Worm (Caenorhabditis elegans) whole organism, young adult: ENCODE data around the gene F07A11.4.

Source experiments
- B0336.3 ChIP-seq: fragments of 200-800 bp; sonication (Bioruptor generic); IDR thresholded peaks from 2 replicates; pipeline ENCODE4 v1.3.6; 2022; ENCODE audit warnings: missing genetic modification characterization, missing compliant biosample characterization
- C06A6.2 ChIP-seq: fragments of 200-800 bp; sonication (Bioruptor generic); conservative IDR thresholded peaks from 2 replicates; pipeline ENCODE4 v1.3.6; 2022; ENCODE audit warnings: missing genetic modification characterization, missing compliant biosample characterization
- F33H1.4 ChIP-seq: fragments of 200-800 bp; sonication (Bioruptor generic); IDR thresholded peaks from 2 replicates; pipeline ENCODE4 v1.3.6; 2022; ENCODE audit warnings: missing genetic modification reagents, missing genetic modification characterization, missing compliant biosample characterization
- Y56A3A.18 ChIP-seq: fragments of 200-800 bp; sonication (Bioruptor generic); IDR thresholded peaks from 2 replicates; pipeline ENCODE4 v1.3.6; 2022; ENCODE audit warnings: missing genetic modification reagents, missing genetic modification characterization, missing compliant biosample characterization
- Y67H2A.10 ChIP-seq: fragments of 200-800 bp; sonication (Bioruptor generic); conservative IDR thresholded peaks from 2 replicates; pipeline ENCODE4 v1.3.6; 2022; ENCODE audit warnings: missing genetic modification reagents, missing genetic modification characterization, missing compliant biosample characterization
- akir-1 ChIP-seq: fragments of 200-800 bp; sonication (Bioruptor generic); optimal IDR thresholded peaks from 2 replicates; lab custom pipeline; 2018; ENCODE audit warnings: mild to moderate bottlenecking, missing genetic modification characterization, moderate library complexity, missing compliant biosample characterization
- ama-1 ChIP-seq, 3 experiments: fragments of 150-350 bp in 1 of 3; sonication (generic microtip) in 2 of 3; optimal IDR thresholded peaks; 2 replicates each; lab custom pipeline; 2014 to 2018; ENCODE audit warnings: missing biosample characterization in 2 of 3, missing genetic modification characterization in 2 of 3, missing genetic modification reagents in 2 of 3
- aptf-3 ChIP-seq: fragments of 200-800 bp; sonication (Bioruptor generic); IDR thresholded peaks from 2 replicates; pipeline ENCODE4 v1.3.6; 2022; ENCODE audit warnings: missing genetic modification characterization, missing compliant biosample characterization
- atf-7 ChIP-seq: sonication (generic microtip); optimal IDR thresholded peaks from 2 replicates; lab custom pipeline; 2017; ENCODE audit warnings: mild to moderate bottlenecking, missing genetic modification characterization, missing compliant biosample characterization
- attf-5 ChIP-seq: fragments of 200-800 bp; sonication (Bioruptor generic); optimal IDR thresholded peaks from 2 replicates; lab custom pipeline; 2018; ENCODE audit warnings: mild to moderate bottlenecking, missing genetic modification characterization, missing compliant biosample characterization
- bed-1 ChIP-seq: fragments of 200-800 bp; sonication (Bioruptor generic); IDR thresholded peaks from 2 replicates; pipeline ENCODE4 v1.3.6; 2022; ENCODE audit warnings: missing genetic modification reagents, missing genetic modification characterization, missing compliant biosample characterization
- cebp-1 ChIP-seq, 2 experiments: fragments of 200-800 bp in 1 of 2; sonication (Bioruptor generic) in 1 of 2; sonication (generic microtip) in 1 of 2; IDR thresholded peaks in 1 of 2; optimal IDR thresholded peaks in 1 of 2; 2 replicates each; pipeline versions ENCODE4 v1.3.6 to Lab custom; 2017 to 2022; ENCODE audit warnings: missing compliant biosample characterization in 2 of 2, missing genetic modification characterization in 2 of 2, mild to moderate bottlenecking in 1 of 2, missing genetic modification reagents in 1 of 2, moderate library complexity in 1 of 2
- cebp-2 ChIP-seq: fragments of 200-800 bp; sonication (Bioruptor generic); IDR thresholded peaks from 2 replicates; pipeline ENCODE4 v1.3.6; 2022; ENCODE audit warnings: missing genetic modification characterization, missing compliant biosample characterization
- ceh-100 ChIP-seq: fragments of 200-800 bp; sonication (Bioruptor generic); IDR thresholded peaks from 2 replicates; pipeline ENCODE4 v1.3.6; 2022; ENCODE audit warnings: missing genetic modification reagents, missing genetic modification characterization, missing compliant biosample characterization
- ceh-58 ChIP-seq: fragments of 200-800 bp; sonication (Bioruptor generic); IDR thresholded peaks from 2 replicates; pipeline ENCODE4 v1.3.6; 2022; ENCODE audit warnings: missing genetic modification characterization, missing compliant biosample characterization
- die-1 ChIP-seq: sonication (generic microtip); optimal IDR thresholded peaks from 2 replicates; lab custom pipeline; 2016; ENCODE audit warnings: missing genotype, mild to moderate bottlenecking, missing genetic modification characterization, missing compliant biosample characterization
- dpff-1 ChIP-seq: sonication (generic microtip); optimal IDR thresholded peaks from 2 replicates; lab custom pipeline; 2017; ENCODE audit warnings: mild to moderate bottlenecking, missing genetic modification characterization, missing compliant biosample characterization
- dpl-1 ChIP-seq: fragments of 150-350 bp; optimal IDR thresholded peaks from 2 replicates; lab custom pipeline; 2014; ENCODE audit warnings: missing biosample characterization, missing genetic modification reagents, missing genetic modification characterization
- egl-18 ChIP-seq: fragments of 200-800 bp; sonication (Bioruptor generic); IDR thresholded peaks from 2 replicates; pipeline ENCODE4 v1.3.6; 2022; ENCODE audit warnings: missing genetic modification reagents, missing genetic modification characterization, missing compliant biosample characterization
- egl-44 ChIP-seq: fragments of 200-800 bp; sonication (Bioruptor generic); IDR thresholded peaks from 2 replicates; pipeline ENCODE4 v1.3.6; 2022; ENCODE audit warnings: missing genetic modification reagents, missing genetic modification characterization, missing compliant biosample characterization
- egrh-3 ChIP-seq: fragments of 200-800 bp; sonication (Bioruptor generic); IDR thresholded peaks from 2 replicates; pipeline ENCODE4 v1.3.6; 2022; ENCODE audit warnings: missing genetic modification reagents, missing genetic modification characterization, missing compliant biosample characterization
- ets-4 ChIP-seq: fragments of 200-800 bp; sonication (Bioruptor generic); optimal IDR thresholded peaks from 2 replicates; lab custom pipeline; 2018; ENCODE audit warnings: mild to moderate bottlenecking, missing genetic modification characterization, missing compliant biosample characterization
- hmg-1.2 ChIP-seq: fragments of 200-800 bp; sonication (Bioruptor generic); IDR thresholded peaks from 2 replicates; pipeline ENCODE4 v1.3.6; 2022; ENCODE audit warnings: missing genetic modification reagents, missing genetic modification characterization, missing compliant biosample characterization
- hsf-1 ChIP-seq: fragments of 200-800 bp; sonication (Bioruptor generic); IDR thresholded peaks from 2 replicates; pipeline ENCODE4 v1.3.6; 2022; ENCODE audit warnings: missing genetic modification reagents, missing genetic modification characterization, missing compliant biosample characterization
- let-607 ChIP-seq, 2 experiments: fragments of 200-800 bp in 1 of 2; sonication (Bioruptor generic) in 1 of 2; sonication (generic microtip) in 1 of 2; optimal IDR thresholded peaks; 2 replicates each; lab custom pipeline; 2016 to 2018; ENCODE audit warnings: mild to moderate bottlenecking in 2 of 2, missing compliant biosample characterization in 2 of 2, missing genetic modification characterization in 2 of 2, moderate library complexity in 2 of 2, missing genotype in 1 of 2
- lin-35 ChIP-seq, 3 experiments: fragments of 150-350 bp in 2 of 3; sonication (generic microtip) in 1 of 3; optimal IDR thresholded peaks; 2 replicates each; lab custom pipeline; 2014 to 2018; ENCODE audit warnings: missing biosample characterization in 3 of 3, missing genetic modification characterization in 3 of 3, missing genetic modification reagents in 3 of 3
- lin-40 ChIP-seq: sonication (generic microtip); optimal IDR thresholded peaks from 2 replicates; lab custom pipeline; 2016; ENCODE audit warnings: missing genetic modification characterization, mild to moderate bottlenecking, missing compliant biosample characterization, missing genotype, missing genetic modification reagents
- lin-54 ChIP-seq: fragments of 200-800 bp; sonication (Bioruptor generic); optimal IDR thresholded peaks from 2 replicates; lab custom pipeline; 2018; ENCODE audit warnings: mild to moderate bottlenecking, missing genetic modification characterization, missing compliant biosample characterization
- mcd-1 ChIP-seq: fragments of 200-800 bp; sonication (Bioruptor generic); IDR thresholded peaks from 2 replicates; pipeline ENCODE4 v1.3.6; 2022; ENCODE audit warnings: missing genetic modification reagents, missing genetic modification characterization, missing compliant biosample characterization
- mel-28 ChIP-seq: sonication (generic microtip); optimal IDR thresholded peaks from 2 replicates; lab custom pipeline; 2016; ENCODE audit warnings: borderline replicate concordance, mild to moderate bottlenecking, missing genetic modification characterization, missing compliant biosample characterization
- nhr-90 ChIP-seq: sonication (generic microtip); optimal IDR thresholded peaks from 2 replicates; lab custom pipeline; 2016; ENCODE audit warnings: missing genotype, mild to moderate bottlenecking, missing genetic modification characterization, missing compliant biosample characterization
- pha-4 ChIP-seq: fragments of 150-350 bp; sonication (generic microtip); optimal IDR thresholded peaks from 2 replicates; lab custom pipeline; 2014; ENCODE audit warnings: missing biosample characterization, missing genetic modification reagents, missing genetic modification characterization
- repo-1 ChIP-seq: sonication (generic microtip); optimal IDR thresholded peaks from 2 replicates; lab custom pipeline; 2017; ENCODE audit warnings: mild to moderate bottlenecking, missing genetic modification characterization, missing compliant biosample characterization
- snpc-3.4 ChIP-seq: sonication (generic microtip); optimal IDR thresholded peaks from 2 replicates; lab custom pipeline; 2017; ENCODE audit warnings: missing genetic modification characterization, mild to moderate bottlenecking, missing compliant biosample characterization, antibody characterized with exemption, moderate library complexity, missing genotype, missing genetic modification reagents
- snpc-4 ChIP-seq, 5 experiments: fragments of 150-350 bp in 1 of 5; sonication (generic microtip) in 4 of 5; optimal IDR thresholded peaks; 2 replicates each; lab custom pipeline; 2014 to 2018; ENCODE audit warnings: missing genetic modification characterization in 5 of 5, missing biosample characterization in 3 of 5, antibody characterized with exemption in 2 of 5, mild to moderate bottlenecking in 2 of 5, missing compliant biosample characterization in 2 of 5, missing genotype in 2 of 5, moderate library complexity in 2 of 5, missing genetic modification reagents in 1 of 5
- tlf-1 ChIP-seq: fragments of 200-800 bp; sonication (Bioruptor generic); optimal IDR thresholded peaks from 2 replicates; lab custom pipeline; 2018; ENCODE audit warnings: mild to moderate bottlenecking, missing genetic modification characterization, missing compliant biosample characterization
- zfh-2 ChIP-seq: fragments of 200-800 bp; sonication (Bioruptor generic); conservative IDR thresholded peaks from 2 replicates; pipeline ENCODE4 v1.3.6; 2022; ENCODE audit warnings: missing genetic modification reagents, missing genetic modification characterization, missing compliant biosample characterization
- zim-3 ChIP-seq: sonication (generic microtip); optimal IDR thresholded peaks from 2 replicates; lab custom pipeline; 2017; ENCODE audit warnings: mild to moderate bottlenecking, missing genetic modification characterization, moderate library complexity, missing compliant biosample characterization
- ztf-25 ChIP-seq: fragments of 200-800 bp; sonication (Bioruptor generic); IDR thresholded peaks from 2 replicates; pipeline ENCODE4 v1.3.6; 2022; ENCODE audit warnings: missing genetic modification reagents, missing genetic modification characterization, missing compliant biosample characterization
- ztf-28 ChIP-seq: fragments of 200-800 bp; sonication (Bioruptor generic); IDR thresholded peaks from 2 replicates; pipeline ENCODE4 v1.3.6; 2022; ENCODE audit warnings: missing genetic modification reagents, missing genetic modification characterization, missing compliant biosample characterization

The F07A11.4 gene

DNA sequence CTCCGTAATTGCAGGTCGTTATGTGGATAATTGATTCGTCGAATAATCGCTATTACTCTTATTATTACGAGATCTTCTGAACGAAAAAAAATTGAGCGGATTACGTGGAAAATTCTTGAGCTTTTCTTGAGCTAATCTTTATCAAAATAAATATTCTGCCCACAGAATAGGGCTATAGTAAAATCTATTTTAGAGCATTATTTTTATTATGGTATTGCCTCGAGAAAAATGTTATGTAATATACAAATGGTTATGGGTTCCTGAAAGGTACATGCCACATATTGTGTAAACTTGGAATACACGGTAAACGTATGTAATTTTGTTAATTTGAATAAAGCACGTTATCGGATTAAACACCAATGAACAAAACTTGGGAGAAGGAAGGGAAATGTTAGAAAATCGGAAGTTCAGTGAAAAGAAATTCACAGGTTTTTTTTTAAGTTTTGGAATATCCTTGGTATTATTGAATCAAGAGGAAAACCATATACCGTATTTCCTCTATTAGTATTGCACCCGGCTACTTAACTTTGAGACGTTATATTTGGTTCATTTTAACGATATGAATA, 36.5 kb downstream of the F07A11.4 start:
- TF ChIP-seq dpff-1 (no peak), hsf-1 (GFP tag; lab: Robert Waterston, UW) (no peak), ama-1 (optimal IDR thresholded peaks at IDR 0.05; lab: Kevin White, UChicago) (peak; percentile 56), ama-1 (GFP tag; optimal IDR thresholded peaks at IDR 0.05; lab: Kevin White, UChicago) (no peak), cebp-2 (no peak), cebp-1 (GFP tag; IDR thresholded peaks at IDR 0.05; lab: Robert Waterston, UW) (no peak), cebp-1 (tag; optimal IDR thresholded peaks at IDR 0.05; lab: Kevin White, UChicago) (peak; percentile 10), ztf-25 (GFP tag; lab: Robert Waterston, UW) (no peak), egrh-3 (GFP tag; lab: Robert Waterston, UW) (no peak), nhr-90 (no peak), lin-40 (tag; lab: Kevin White, UChicago) (peak; percentile 73), egl-44 (GFP tag; lab: Robert Waterston, UW) (no peak), C06A6.2 (GFP tag; lab: Robert Waterston, UW) (0 out of 2 replicates have a peak, but pooled peaks have one; percentile 9), atf-7 (no peak), zim-3 (no peak), mel-28 (tag; lab: Kevin White, UChicago) (no peak), ztf-28 (no peak), ceh-100 (GFP tag; lab: Robert Waterston, UW) (no peak), hmg-1.2 (GFP tag; lab: Robert Waterston, UW) (0 out of 2 replicates have a peak, but pooled peaks have one; percentile 5), zfh-2 (GFP tag; lab: Robert Waterston, UW) (no peak), pha-4 (tag; lab: Kevin White, UChicago) (no peak), aptf-3 (GFP tag; lab: Robert Waterston, UW) (no peak), bed-1 (GFP tag; lab: Robert Waterston, UW) (no peak), dpl-1 (GFP tag; lab: Kevin White, UChicago) (no peak), ets-4 (GFP tag; lab: Kevin White, UChicago) (no peak), mcd-1 (no peak), Y56A3A.18 (no peak), lin-54 (GFP tag; lab: Kevin White, UChicago) (no peak), akir-1 (GFP tag; lab: Kevin White, UChicago) (no peak), B0336.3 (no peak), die-1 (tag; lab: Kevin White, UChicago) (no peak), egl-18 (GFP tag; lab: Robert Waterston, UW) (no peak), lin-35 (GFP tag; optimal IDR thresholded peaks at IDR 0.05; lab: Kevin White, UChicago) (no peak), snpc-4 (GFP tag; optimal IDR thresholded peaks at IDR 0.05; lab: Kevin White, UChicago) (no peak), snpc-4 (tag; optimal IDR thresholded peaks at IDR 0.05; lab: Kevin White, UChicago) (no peak), F33H1.4 (no peak), let-607 (tag; optimal IDR thresholded peaks at IDR 0.05; lab: Kevin White, UChicago) (no peak), tlf-1 (GFP tag; lab: Kevin White, UChicago) (peak; percentile 13), snpc-3.4 (tag; lab: Kevin White, UChicago) (no peak), Y67H2A.10 (no peak)

DNA sequence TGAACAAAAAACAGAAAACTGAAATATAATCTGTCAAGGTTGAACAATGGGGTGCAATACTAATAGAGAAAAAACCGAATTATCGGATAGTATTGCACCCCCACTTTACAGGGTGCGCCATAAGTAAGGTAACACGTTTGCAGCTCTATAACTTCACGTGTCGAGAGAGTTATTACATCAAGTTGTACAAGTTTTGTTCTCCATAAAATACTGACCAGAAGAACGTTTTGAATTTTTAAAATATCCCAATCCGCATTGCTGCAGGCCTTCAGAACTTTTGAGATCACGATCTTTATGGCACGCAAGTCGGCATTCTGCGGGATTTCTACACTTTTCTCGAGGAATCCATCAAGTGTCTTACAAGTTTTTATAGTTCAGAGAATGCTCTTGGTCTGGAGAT, 37.0 kb downstream of the F07A11.4 start:
- TF ChIP-seq repo-1 (tag; lab: Kevin White, UChicago) (peak; percentile 8), ceh-58 (no peak), attf-5 (GFP tag; lab: Kevin White, UChicago) (no peak)
